Fruit fly (Drosophila melanogaster) whole organism, adult: ENCODE data around the gene Meltrin.
A peak's percentile ranks its signal among the peaks of the same experiment; 100 is the strongest.

ENCODE experiments used
- CG11617 ChIP-seq: fragments of 200-800 bp; sonication (Bioruptor generic); optimal IDR thresholded peaks from 2 replicates; lab custom pipeline; 2017; ENCODE audit warnings: mild to moderate bottlenecking, missing biosample characterization, missing genetic modification reagents, missing genetic modification characterization
- CG12768 ChIP-seq: fragments of 200-800 bp; sonication (Bioruptor generic); optimal IDR thresholded peaks from 2 replicates; lab custom pipeline; 2017; ENCODE audit warnings: missing biosample characterization, missing genetic modification characterization, mild to moderate bottlenecking, moderate library complexity, missing genetic modification reagents
- CG14711 ChIP-seq: fragments of 200-800 bp; sonication (Bioruptor generic); optimal IDR thresholded peaks from 2 replicates; lab custom pipeline; 2018; ENCODE audit warnings: missing biosample characterization, mild to moderate bottlenecking, missing genetic modification characterization, moderate library complexity
- CG1620 ChIP-seq: fragments of 200-800 bp; sonication (Bioruptor generic); optimal IDR thresholded peaks from 2 replicates; lab custom pipeline; 2016; ENCODE audit warnings: missing biosample characterization, missing genetic modification characterization
- CG33017 ChIP-seq: fragments of 200-800 bp; sonication (Bioruptor generic); optimal IDR thresholded peaks from 2 replicates; lab custom pipeline; 2018; ENCODE audit warnings: missing biosample characterization, mild to moderate bottlenecking, missing genetic modification characterization, moderate library complexity
- CG5204 ChIP-seq: fragments of 200-800 bp; sonication (Bioruptor generic); optimal IDR thresholded peaks from 2 replicates; lab custom pipeline; 2016; ENCODE audit warnings: missing biosample characterization, missing genetic modification characterization
- CG7045 ChIP-seq: fragments of 200-800 bp; sonication (Bioruptor generic); optimal IDR thresholded peaks from 2 replicates; lab custom pipeline; 2017; ENCODE audit warnings: missing biosample characterization, mild to moderate bottlenecking, missing genetic modification characterization
- CG7101 ChIP-seq: fragments of 200-800 bp; sonication (Bioruptor generic); optimal IDR thresholded peaks from 2 replicates; lab custom pipeline; 2018; ENCODE audit warnings: missing biosample characterization, mild to moderate bottlenecking, missing genetic modification characterization, moderate library complexity
- Clk ChIP-seq: fragments of 200-800 bp; sonication (Bioruptor generic); optimal IDR thresholded peaks from 2 replicates; lab custom pipeline; 2017; ENCODE audit warnings: missing biosample characterization, missing genetic modification characterization
- Crg-1 ChIP-seq: fragments of 200-800 bp; sonication (Bioruptor generic); optimal IDR thresholded peaks from 2 replicates; lab custom pipeline; 2016; ENCODE audit warnings: missing biosample characterization, missing genetic modification characterization
- Hr96 ChIP-seq: fragments of 200-800 bp; sonication (Bioruptor generic); optimal IDR thresholded peaks from 2 replicates; lab custom pipeline; 2016; ENCODE audit warnings: missing biosample characterization, missing genetic modification characterization
- Mnt ChIP-seq: fragments of 200-800 bp; sonication (Bioruptor generic); optimal IDR thresholded peaks from 2 replicates; lab custom pipeline; 2016; ENCODE audit warnings: missing biosample characterization, mild to moderate bottlenecking, missing genetic modification characterization
- bab1 ChIP-seq: fragments of 200-800 bp; sonication (Bioruptor generic); optimal IDR thresholded peaks from 3 replicates; lab custom pipeline; 2019; ENCODE audit warnings: missing biosample characterization, mild to moderate bottlenecking, missing genetic modification characterization, moderate library complexity
- cic ChIP-seq: fragments of 200-800 bp; sonication (Bioruptor generic); optimal IDR thresholded peaks from 2 replicates; lab custom pipeline; 2017; ENCODE audit warnings: missing biosample characterization, mild to moderate bottlenecking, missing genetic modification characterization, moderate library complexity
- cnc ChIP-seq, 2 experiments: fragments of >200 bp; optimal IDR thresholded peaks; 2 replicates each; lab custom pipeline; 2017
- kay ChIP-seq: fragments of 200-800 bp; sonication (Bioruptor generic); peaks from one replicate; lab custom pipeline; 2016; ENCODE audit warnings: missing biosample characterization, missing genetic modification characterization, borderline replicate concordance
- ovo ChIP-seq: fragments of 200-800 bp; sonication (Bioruptor generic); optimal IDR thresholded peaks from 2 replicates; lab custom pipeline; 2016; ENCODE audit warnings: missing biosample characterization, missing genetic modification characterization
- pad ChIP-seq: fragments of 200-800 bp; sonication (Bioruptor generic); optimal IDR thresholded peaks from 3 replicates; lab custom pipeline; 2017; ENCODE audit warnings: missing biosample characterization, missing genetic modification characterization, mild to moderate bottlenecking, moderate library complexity, missing genetic modification reagents
- tj ChIP-seq: fragments of 200-800 bp; sonication (Bioruptor generic); optimal IDR thresholded peaks from 3 replicates; lab custom pipeline; 2017; ENCODE audit warnings: missing biosample characterization, mild to moderate bottlenecking, missing genetic modification characterization, moderate library complexity
- toe ChIP-seq: fragments of 200-800 bp; sonication (Bioruptor generic); optimal IDR thresholded peaks from 2 replicates; lab custom pipeline; 2016; ENCODE audit warnings: missing biosample characterization, missing genetic modification characterization

Meltrin gene

dm6 chr3R:14696949-14697513 lies at the start of gene Meltrin:
Meltrin (minus strand) TSS chr3R:14697292.
- peak; percentile 6 for TF ChIP-seq CG12768 (GFP tag; lab: Kevin White, UChicago)
- peak; percentile 20 for TF ChIP-seq pad (GFP tag; lab: Kevin White, UChicago)
- peak; percentile 22 for TF ChIP-seq ovo
- no peak for TF ChIP-seq Clk (GFP tag; lab: Kevin White, UChicago)
- TF ChIP-seq CG7045, result no peak
- TF ChIP-seq CG14711 (tag; lab: Kevin White, UChicago), result peak; percentile 1
- peak; percentile 57 for TF ChIP-seq CG1620 (GFP tag; lab: Kevin White, UChicago)
- TF ChIP-seq bab1 (GFP tag; lab: Kevin White, UChicago), result peak; percentile 92
- TF ChIP-seq CG33017 (tag; lab: Kevin White, UChicago), result peak; percentile 67
- peak; percentile 90 for TF ChIP-seq Mnt (GFP tag; lab: Kevin White, UChicago)
- peak; percentile 29 for TF ChIP-seq tj
- TF ChIP-seq toe (GFP tag; lab: Kevin White, UChicago), result no peak
- no peak for TF ChIP-seq cnc (optimal IDR thresholded peaks at IDR 0.05; lab: Kevin White, UChicago)
- TF ChIP-seq cic (GFP tag; lab: Kevin White, UChicago), result peak; percentile 73
- TF ChIP-seq CG7101 (tag; lab: Kevin White, UChicago), result peak; percentile 62
- TF ChIP-seq CG11617 (GFP tag; lab: Kevin White, UChicago), result peak; percentile 55
- peak; percentile 64 for TF ChIP-seq Hr96 (GFP tag; lab: Kevin White, UChicago)
- TF ChIP-seq Crg-1, result peak; percentile 59
- no peak for TF ChIP-seq CG5204 (GFP tag; lab: Kevin White, UChicago)

- peak; percentile 73 for TF ChIP-seq kay (GFP tag; lab: Kevin White, UChicago)
- TF ChIP-seq CG7045, result no peak
- peak; percentile 17 for TF ChIP-seq cic (GFP tag; lab: Kevin White, UChicago)
- TF ChIP-seq Crg-1, result no peak
- TF ChIP-seq ovo, result no peak
- TF ChIP-seq cnc (optimal IDR thresholded peaks at IDR 0.05; lab: Kevin White, UChicago), result no peak
- no peak for TF ChIP-seq pad (GFP tag; lab: Kevin White, UChicago)
- TF ChIP-seq CG7101 (tag; lab: Kevin White, UChicago), result no peak
- TF ChIP-seq Mnt (GFP tag; lab: Kevin White, UChicago), result no peak
- no peak for TF ChIP-seq CG14711 (tag; lab: Kevin White, UChicago)
- TF ChIP-seq Hr96 (GFP tag; lab: Kevin White, UChicago), result no peak
- no peak for TF ChIP-seq CG33017 (tag; lab: Kevin White, UChicago)
Measured at dm6 chr3R:14744339-14745129, 47.4 kb upstream of the Meltrin start.

- TF ChIP-seq Clk (GFP tag; lab: Kevin White, UChicago), result no peak
- no peak for TF ChIP-seq CG11617 (GFP tag; lab: Kevin White, UChicago)
- TF ChIP-seq toe (GFP tag; lab: Kevin White, UChicago), result no peak
- no peak for TF ChIP-seq CG7045
Measured at dm6 chr3R:14743418-14743817, 46.3 kb upstream of the Meltrin start.

- TF ChIP-seq CG33017 (tag; lab: Kevin White, UChicago) (peak; percentile 29), kay (GFP tag; lab: Kevin White, UChicago) (peak; percentile 10), CG14711 (tag; lab: Kevin White, UChicago) (peak; percentile 7), CG7101 (tag; lab: Kevin White, UChicago) (peak; percentile 30), bab1 (GFP tag; lab: Kevin White, UChicago) (peak; percentile 80), CG12768 (GFP tag; lab: Kevin White, UChicago) (no peak)
Measured at dm6 chr3R:14742928-14743327, 45.8 kb upstream of the Meltrin start.

- TF ChIP-seq CG14711 (tag; lab: Kevin White, UChicago), result no peak
- TF ChIP-seq cic (GFP tag; lab: Kevin White, UChicago), result peak; percentile 22
Measured at dm6 chr3R:14742064-14742463, 45.0 kb upstream of the Meltrin start.

- TF ChIP-seq CG11617 (GFP tag; lab: Kevin White, UChicago) (no peak), kay (GFP tag; lab: Kevin White, UChicago) (no peak), CG12768 (GFP tag; lab: Kevin White, UChicago) (no peak), cnc (optimal IDR thresholded peaks at IDR 0.05; lab: Kevin White, UChicago) (no peak), CG33017 (tag; lab: Kevin White, UChicago) (no peak), CG7045 (no peak), tj (no peak), pad (GFP tag; lab: Kevin White, UChicago) (no peak), CG14711 (tag; lab: Kevin White, UChicago) (peak; percentile 29), Mnt (GFP tag; lab: Kevin White, UChicago) (peak; percentile 4), ovo (peak; percentile 35), CG5204 (GFP tag; lab: Kevin White, UChicago) (peak; percentile 69), CG7101 (tag; lab: Kevin White, UChicago) (peak; percentile 12), CG1620 (GFP tag; lab: Kevin White, UChicago) (peak; percentile 56), Hr96 (GFP tag; lab: Kevin White, UChicago) (peak; percentile 6), Clk (GFP tag; lab: Kevin White, UChicago) (no peak), toe (GFP tag; lab: Kevin White, UChicago) (peak; percentile 51), bab1 (GFP tag; lab: Kevin White, UChicago) (peak; percentile 52), cic (GFP tag; lab: Kevin White, UChicago) (no peak), Crg-1 (no peak)
Measured at dm6 chr3R:14741192-14741915, 44.3 kb upstream of the Meltrin start, which contains the start of the genes eff and jvl. eff (minus strand) TSS chr3R:14741319. jvl (plus strand) TSS chr3R:14741582.
